Fruit fly (Drosophila melanogaster) ovary, adult (tissue): ENCODE data around the gene fbp.

ENCODE experiments used
- CG17801 ChIP-seq: fragments of 200-800 bp; optimal IDR thresholded peaks from 2 replicates; lab custom pipeline; 2019; ENCODE audit warnings: missing biosample characterization, mild to moderate bottlenecking, missing genetic modification characterization, moderate library complexity; ENCODE audit not compliant: partially characterized antibody

Gene fbp

dm6 chr2L:19784827-19785569 lies 21.1 kb upstream of the fbp start:
- TF ChIP-seq CG17801 (GFP tag; lab: Kevin White, UChicago): no peak

dm6 chr2L:19774278-19774677 lies 10.3 kb upstream of the fbp start:
- no peak for TF ChIP-seq CG17801 (GFP tag; lab: Kevin White, UChicago)

- TF ChIP-seq CG17801 (GFP tag; lab: Kevin White, UChicago): no peak
These were observed 5.8 kb upstream of the fbp start for dm6 chr2L:19769703-19770102.

- no peak for TF ChIP-seq CG17801 (GFP tag; lab: Kevin White, UChicago)
These were observed 5.0 kb upstream of the fbp start, which contains the start of gene bsh for dm6 chr2L:19768967-19769366. Gene bsh (minus strand): TSS chr2L:19769067.

dm6 chr2L:19765406-19765805 lies 1.5 kb upstream of the fbp start:
- no peak for TF ChIP-seq CG17801 (GFP tag; lab: Kevin White, UChicago)

- TF ChIP-seq CG17801 (GFP tag; lab: Kevin White, UChicago): no peak
These were observed 723 bp upstream of the fbp start for dm6 chr2L:19764581-19765136.

dm6 chr2L:19763446-19763772 lies 527 bp downstream of the fbp start:
- TF ChIP-seq CG17801 (GFP tag; lab: Kevin White, UChicago): no peak

dm6 chr2L:19758511-19759128 lies 5.3 kb downstream of the fbp start, which contains the start of the genes CG10628 and Dus3:
Gene CG10628 (minus strand): TSS chr2L:19758615.
Gene Dus3 (plus strand): TSS chr2L:19758879.
- peak; percentile 78 for TF ChIP-seq CG17801 (GFP tag; lab: Kevin White, UChicago)

dm6 chr2L:19756716-19757115 lies 7.2 kb downstream of the fbp start, which contains the start of gene CG10631:
Gene CG10631 (minus strand): TSS chr2L:19756904.
- peak; percentile 39 for TF ChIP-seq CG17801 (GFP tag; lab: Kevin White, UChicago)

- no peak for TF ChIP-seq CG17801 (GFP tag; lab: Kevin White, UChicago)
These were observed 7.9 kb downstream of the fbp start for dm6 chr2L:19756040-19756439.

dm6 chr2L:19755015-19755414 lies 8.9 kb downstream of the fbp start:
- TF ChIP-seq CG17801 (GFP tag; lab: Kevin White, UChicago): no peak

- TF ChIP-seq CG17801 (GFP tag; lab: Kevin White, UChicago): no peak
These were observed 13.4 kb downstream of the fbp start for dm6 chr2L:19750571-19750970.

- no peak for TF ChIP-seq CG17801 (GFP tag; lab: Kevin White, UChicago)
These were observed 28.3 kb downstream of the fbp start, which contains the start of the genes CG10462 and Nf-YB for dm6 chr2L:19735635-19736109. Gene CG10462 (minus strand): TSS chr2L:19735980. Gene Nf-YB (plus strand): TSS chr2L:19736044.

dm6 chr2L:19722517-19722916 lies 41.4 kb downstream of the fbp start:
- TF ChIP-seq CG17801 (GFP tag; lab: Kevin White, UChicago): no peak
